Worm (Caenorhabditis elegans): ENCODE results near the gene ggtb-1.

The ggtb-1 gene

DNA sequence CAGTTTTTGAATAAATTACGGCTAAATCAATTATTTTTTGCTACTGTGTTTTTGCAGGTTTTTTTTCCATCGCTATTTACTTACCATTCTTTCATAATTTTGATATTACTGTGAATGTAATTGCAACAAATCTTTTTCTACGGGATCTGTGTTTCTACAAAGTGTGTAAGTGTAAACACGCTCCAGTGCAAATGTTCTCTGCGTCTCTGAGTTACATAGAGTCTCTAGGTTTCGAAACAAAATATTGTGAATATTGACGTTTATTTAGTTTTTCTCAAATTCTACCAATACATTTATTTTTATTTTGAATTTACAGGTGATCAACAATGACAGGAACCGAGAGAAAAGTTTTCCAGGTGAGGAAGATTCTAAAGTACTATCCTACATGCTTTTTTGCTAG is 50.5 kb downstream of the ggtb-1 start, which contains the start of gene yju-2 (continued):
- peak; percentile 7 for TF ChIP-seq nhr-80 (tag; optimal IDR thresholded peaks at IDR 0.05)
- no peak for TF ChIP-seq F39B2.1 (GFP tag; IDR thresholded peaks at IDR 0.05)
- no peak for TF ChIP-seq nfya-2 (GFP tag; IDR thresholded peaks at IDR 0.05)
- peak; percentile 2 for TF ChIP-seq ztf-18 (tag; optimal IDR thresholded peaks at IDR 0.05)
- no peak for TF ChIP-seq zim-3 (tag; optimal IDR thresholded peaks at IDR 0.05)
- TF ChIP-seq ceh-27 (GFP tag; optimal IDR thresholded peaks at IDR 0.05), result no peak
- TF ChIP-seq ceh-58 (GFP tag; IDR thresholded peaks at IDR 0.05), result no peak
- TF ChIP-seq F22D6.2 (tag; optimal IDR thresholded peaks at IDR 0.05), result no peak
- TF ChIP-seq tbp1 (GFP tag; optimal IDR thresholded peaks at IDR 0.05), result peak; percentile 11
- TF ChIP-seq lin-26 (GFP tag; IDR thresholded peaks at IDR 0.05), result no peak
- no peak for TF ChIP-seq Y95B8A.8 (GFP tag; IDR thresholded peaks at IDR 0.05)
- no peak for TF ChIP-seq egl-18 (GFP tag; IDR thresholded peaks at IDR 0.05)
- TF ChIP-seq mxl-1 (tag; optimal IDR thresholded peaks at IDR 0.05), result no peak
- no peak for TF ChIP-seq let-526 (GFP tag; IDR thresholded peaks at IDR 0.05)
- no peak for TF ChIP-seq aptf-2 (GFP tag; conservative IDR thresholded peaks at IDR 0.05)
- peak; percentile 81 for TF ChIP-seq hmg-1.2 (GFP tag; IDR thresholded peaks at IDR 0.05)
- no peak for TF ChIP-seq somi-1 (GFP tag; optimal IDR thresholded peaks at IDR 0.05)
- peak; percentile 3 for TF ChIP-seq madf-10 (tag; optimal IDR thresholded peaks at IDR 0.05)
- TF ChIP-seq athp-1 (tag; optimal IDR thresholded peaks at IDR 0.05), result no peak
- TF ChIP-seq dox-1 (GFP tag; IDR thresholded peaks at IDR 0.05), result no peak
- no peak for TF ChIP-seq T26A5.8 (tag; optimal IDR thresholded peaks at IDR 0.05)
- TF ChIP-seq bed-1 (GFP tag; IDR thresholded peaks at IDR 0.05), result no peak
- no peak for TF ChIP-seq him-1 (tag; optimal IDR thresholded peaks at IDR 0.05)
- no peak for TF ChIP-seq chd-7 (tag; optimal IDR thresholded peaks at IDR 0.05)
- TF ChIP-seq bed-2 (GFP tag; IDR thresholded peaks at IDR 0.05), result no peak
- no peak for TF ChIP-seq attf-6 (GFP tag; IDR thresholded peaks at IDR 0.05)
- 0 out of 2 replicates have a peak, but pooled peaks have one; percentile 47 for TF ChIP-seq madf-3 (GFP tag; IDR thresholded peaks at IDR 0.05)
- peak; percentile 35 for TF ChIP-seq F23B12.7 (tag; optimal IDR thresholded peaks at IDR 0.05; ENCODE audit: insufficient read depth)
- TF ChIP-seq lin-54 (GFP tag; optimal IDR thresholded peaks at IDR 0.05), result peak; percentile 16
- TF ChIP-seq ztf-3 (GFP tag; optimal IDR thresholded peaks at IDR 0.05), result no peak
- TF ChIP-seq B0035.1 (tag; optimal IDR thresholded peaks at IDR 0.05), result no peak
- TF ChIP-seq unc-62 (GFP tag; optimal IDR thresholded peaks at IDR 0.05), result no peak
- TF ChIP-seq lir-1 (GFP tag; conservative IDR thresholded peaks at IDR 0.05), result no peak
- no peak for TF ChIP-seq sea-2 (GFP tag; IDR thresholded peaks at IDR 0.05)
- TF ChIP-seq zfh-2 (GFP tag; conservative IDR thresholded peaks at IDR 0.05), result no peak
- TF ChIP-seq Y53G8AR.9 (GFP tag; conservative IDR thresholded peaks at IDR 0.05), result no peak
- TF ChIP-seq snpc-1.1 (tag; optimal IDR thresholded peaks at IDR 0.05; ENCODE audit: insufficient read depth), result no peak
- TF ChIP-seq lsy-27 (tag; optimal IDR thresholded peaks at IDR 0.05; ENCODE audit: borderline replicate concordance, insufficient read depth), result no peak
- TF ChIP-seq lin-35 (GFP tag; optimal IDR thresholded peaks at IDR 0.05), result peak in 1 of 3 experiments; percentile 57

ce11 chrIII:7185473-7185872 is 51.9 kb downstream of the ggtb-1 start, which contains the start of gene F37C12.14:
Gene F37C12.14, minus strand, starts transcription at chrIII:7185573.
- TF ChIP-seq lin-35 (GFP tag; optimal IDR thresholded peaks at IDR 0.05), result no peak
- no peak for TF ChIP-seq F37B4.10 (GFP tag; IDR thresholded peaks at IDR 0.05)
- no peak for TF ChIP-seq F49E8.2 (tag; optimal IDR thresholded peaks at IDR 0.05; ENCODE audit: insufficient read depth)
